Fruit fly (Drosophila melanogaster) whole organism, prepupa: Measurements from ENCODE around the gene CG9147.

Experiments used
- Blimp-1 ChIP-seq: fragments of 200-800 bp; sonication (Bioruptor generic); optimal IDR thresholded peaks from 3 replicates; lab custom pipeline; 2017; ENCODE audit warnings: missing biosample characterization, missing genetic modification characterization, mild to moderate bottlenecking, moderate library complexity, missing genetic modification reagents
- CG10669 ChIP-seq: fragments of 200-800 bp; sonication (Bioruptor generic); optimal IDR thresholded peaks from 3 replicates; lab custom pipeline; 2018; ENCODE audit warnings: missing biosample characterization, mild to moderate bottlenecking, missing genetic modification characterization, moderate library complexity
- CG11294 ChIP-seq: fragments of 200-800 bp; sonication (Bioruptor generic); IDR thresholded peaks from 2 replicates; pipeline ENCODE4 v1.3.6; 2022; ENCODE audit warnings: missing biosample characterization, missing genetic modification characterization
- CG11762 ChIP-seq: fragments of 200-800 bp; sonication (Bioruptor generic); optimal IDR thresholded peaks from 3 replicates; lab custom pipeline; 2016; ENCODE audit warnings: missing biosample characterization, missing genetic modification characterization; ENCODE audit not compliant: insufficient read depth
- CG11902 ChIP-seq: fragments of 200-800 bp; sonication (Bioruptor generic); optimal IDR thresholded peaks from 3 replicates; lab custom pipeline; 2016; ENCODE audit warnings: missing biosample characterization, missing genetic modification characterization
- CG15336 ChIP-seq: fragments of 200-800 bp; sonication (Bioruptor generic); IDR thresholded peaks from 2 replicates; pipeline ENCODE4 v1.3.6; 2022; ENCODE audit warnings: missing biosample characterization, missing genetic modification characterization
- CG16779 ChIP-seq: fragments of 200-800 bp; sonication (Bioruptor generic); optimal IDR thresholded peaks from 3 replicates; lab custom pipeline; 2017; ENCODE audit warnings: missing biosample characterization, mild to moderate bottlenecking, missing genetic modification characterization
- CG3032 ChIP-seq: fragments of 200-800 bp; optimal IDR thresholded peaks from 2 replicates; lab custom pipeline; 2019; ENCODE audit warnings: missing biosample characterization, mild to moderate bottlenecking, missing genetic modification characterization, moderate library complexity
- CG31627 ChIP-seq: fragments of 200-800 bp; sonication (Bioruptor generic); optimal IDR thresholded peaks from 3 replicates; lab custom pipeline; 2016; ENCODE audit warnings: missing biosample characterization, missing genetic modification characterization
- CG32006 ChIP-seq: fragments of 200-800 bp; sonication (Bioruptor generic); optimal IDR thresholded peaks from 3 replicates; lab custom pipeline; 2017; ENCODE audit warnings: missing biosample characterization, mild to moderate bottlenecking, missing genetic modification characterization
- CG3919 ChIP-seq: fragments of 200-800 bp; sonication (Bioruptor generic); optimal IDR thresholded peaks from 3 replicates; lab custom pipeline; 2016; ENCODE audit warnings: missing biosample characterization, missing genetic modification characterization
- CG6792 ChIP-seq: fragments of 200-800 bp; sonication (Bioruptor generic); optimal IDR thresholded peaks from 3 replicates; lab custom pipeline; 2016; ENCODE audit warnings: missing biosample characterization, missing genetic modification characterization
- CG6808 ChIP-seq: fragments of 200-800 bp; sonication (Bioruptor generic); optimal IDR thresholded peaks from 3 replicates; lab custom pipeline; 2017; ENCODE audit warnings: missing biosample characterization, missing genetic modification characterization, mild to moderate bottlenecking, moderate library complexity, missing genetic modification reagents
- CG6854 ChIP-seq: fragments of 200-800 bp; sonication (Bioruptor generic); optimal IDR thresholded peaks from 2 replicates; lab custom pipeline; 2017; ENCODE audit warnings: missing biosample characterization, mild to moderate bottlenecking, missing genetic modification characterization
- CG8119 ChIP-seq: fragments of 200-800 bp; sonication (Bioruptor generic); IDR thresholded peaks from 3 replicates; pipeline ENCODE4 v1.3.6; 2022; ENCODE audit warnings: missing biosample characterization, missing genetic modification characterization
- CG9139 ChIP-seq: fragments of 200-800 bp; sonication (Bioruptor generic); optimal IDR thresholded peaks from 3 replicates; lab custom pipeline; 2017; ENCODE audit warnings: missing biosample characterization, mild to moderate bottlenecking, missing genetic modification characterization
- Eip78C ChIP-seq: fragments of 200-800 bp; sonication (Bioruptor generic); peaks from one replicate; lab custom pipeline; 2016; ENCODE audit warnings: missing biosample characterization, missing genetic modification characterization
- Eip93F ChIP-seq: fragments of 200-800 bp; sonication (Bioruptor generic); optimal IDR thresholded peaks from 2 replicates; lab custom pipeline; 2016; ENCODE audit warnings: missing biosample characterization, mild to moderate bottlenecking, missing genetic modification characterization
- Ets21C ChIP-seq: fragments of 200-800 bp; sonication (Bioruptor generic); optimal IDR thresholded peaks from 3 replicates; lab custom pipeline; 2016; ENCODE audit warnings: missing biosample characterization, missing genetic modification characterization
- Ets96B ChIP-seq: fragments of 200-800 bp; optimal IDR thresholded peaks from 2 replicates; lab custom pipeline; 2019; ENCODE audit warnings: missing biosample characterization, mild to moderate bottlenecking, missing genetic modification characterization, moderate library complexity
- Gug ChIP-seq: fragments of 200-800 bp; sonication (Bioruptor generic); IDR thresholded peaks from 2 replicates; pipeline ENCODE4 v1.3.6; 2022; ENCODE audit warnings: missing biosample characterization, missing genetic modification characterization
- Hr4 ChIP-seq: fragments of 200-800 bp; sonication (Bioruptor generic); optimal IDR thresholded peaks from 3 replicates; lab custom pipeline; 2016; ENCODE audit warnings: missing biosample characterization, missing genetic modification characterization
- Met ChIP-seq: fragments of 200-800 bp; sonication (Bioruptor generic); optimal IDR thresholded peaks from 3 replicates; lab custom pipeline; 2016; ENCODE audit warnings: missing biosample characterization, missing genetic modification characterization
- OdsH ChIP-seq: fragments of 200-800 bp; sonication (Bioruptor generic); optimal IDR thresholded peaks from 3 replicates; lab custom pipeline; 2016; ENCODE audit warnings: missing biosample characterization, missing genetic modification characterization
- Sox102F ChIP-seq: fragments of 200-800 bp; sonication (Bioruptor generic); optimal IDR thresholded peaks from 2 replicates; lab custom pipeline; 2016; ENCODE audit warnings: missing biosample characterization, mild to moderate bottlenecking, missing genetic modification characterization
- achi ChIP-seq: fragments of 200-800 bp; sonication (Bioruptor generic); optimal IDR thresholded peaks from 3 replicates; lab custom pipeline; 2016; ENCODE audit warnings: missing biosample characterization, missing genetic modification characterization
- acj6 ChIP-seq: fragments of 200-800 bp; sonication (Bioruptor generic); optimal IDR thresholded peaks from 3 replicates; lab custom pipeline; 2016; ENCODE audit warnings: missing biosample characterization, missing genetic modification characterization
- dac ChIP-seq: fragments of 200-800 bp; sonication (Bioruptor generic); optimal IDR thresholded peaks from 2 replicates; lab custom pipeline; 2017; ENCODE audit warnings: missing biosample characterization, mild to moderate bottlenecking, missing genetic modification characterization
- dsx ChIP-seq: fragments of 200-800 bp; optimal IDR thresholded peaks from 3 replicates; lab custom pipeline; 2019; ENCODE audit warnings: missing biosample characterization, mild to moderate bottlenecking, missing genetic modification characterization, moderate library complexity; ENCODE audit not compliant: poor library complexity, severe bottlenecking
- esn ChIP-seq: fragments of 200-800 bp; sonication (Bioruptor generic); optimal IDR thresholded peaks from 2 replicates; lab custom pipeline; 2016; ENCODE audit warnings: missing biosample characterization, mild to moderate bottlenecking, missing genetic modification characterization, moderate library complexity
- fd59A ChIP-seq: fragments of 200-800 bp; sonication (Bioruptor generic); optimal IDR thresholded peaks from 2 replicates; lab custom pipeline; 2017; ENCODE audit warnings: missing biosample characterization, mild to moderate bottlenecking, missing genetic modification characterization, missing genetic modification reagents
- fd85E ChIP-seq: fragments of 200-800 bp; sonication (Bioruptor generic); optimal IDR thresholded peaks from 3 replicates; lab custom pipeline; 2016; ENCODE audit warnings: missing biosample characterization, missing genetic modification characterization
- lz ChIP-seq: fragments of 200-800 bp; sonication (Bioruptor generic); optimal IDR thresholded peaks from 3 replicates; lab custom pipeline; 2016; ENCODE audit warnings: missing biosample characterization, missing genetic modification characterization
- net ChIP-seq: fragments of 200-800 bp; sonication (Bioruptor generic); optimal IDR thresholded peaks from 3 replicates; lab custom pipeline; 2016; ENCODE audit warnings: missing biosample characterization, missing genetic modification characterization
- pdm3 ChIP-seq: fragments of 200-800 bp; sonication (Bioruptor generic); optimal IDR thresholded peaks from 3 replicates; lab custom pipeline; 2016; ENCODE audit warnings: missing biosample characterization, missing genetic modification characterization
- salr ChIP-seq, 2 experiments: fragments of 200-800 bp; sonication (Bioruptor generic); optimal IDR thresholded peaks; 3 replicates each; lab custom pipeline; 2016 to 2018; ENCODE audit warnings: missing biosample characterization in 2 of 2, missing genetic modification characterization in 2 of 2, mild to moderate bottlenecking in 1 of 2
- spab ChIP-seq: fragments of 200-800 bp; sonication (Bioruptor generic); optimal IDR thresholded peaks from 2 replicates; lab custom pipeline; 2017; ENCODE audit warnings: missing biosample characterization, mild to moderate bottlenecking, missing genetic modification characterization, missing genetic modification reagents
- ss ChIP-seq, 2 experiments: fragments of 200-800 bp; sonication (Bioruptor generic); optimal IDR thresholded peaks; 2 replicates in 1 of 2; 3 replicates in 1 of 2; lab custom pipeline; 2017 to 2018; ENCODE audit warnings: mild to moderate bottlenecking in 2 of 2, missing biosample characterization in 2 of 2, missing genetic modification characterization in 2 of 2, moderate library complexity in 1 of 2
- svp ChIP-seq: fragments of 200-800 bp; sonication (Bioruptor generic); peaks from one replicate; lab custom pipeline; 2016; ENCODE audit warnings: missing biosample characterization, missing genetic modification characterization
- topi ChIP-seq: fragments of 200-800 bp; sonication (Bioruptor generic); optimal IDR thresholded peaks from 3 replicates; lab custom pipeline; 2016; ENCODE audit warnings: missing biosample characterization, missing genetic modification characterization

The CG9147 gene

DNA sequence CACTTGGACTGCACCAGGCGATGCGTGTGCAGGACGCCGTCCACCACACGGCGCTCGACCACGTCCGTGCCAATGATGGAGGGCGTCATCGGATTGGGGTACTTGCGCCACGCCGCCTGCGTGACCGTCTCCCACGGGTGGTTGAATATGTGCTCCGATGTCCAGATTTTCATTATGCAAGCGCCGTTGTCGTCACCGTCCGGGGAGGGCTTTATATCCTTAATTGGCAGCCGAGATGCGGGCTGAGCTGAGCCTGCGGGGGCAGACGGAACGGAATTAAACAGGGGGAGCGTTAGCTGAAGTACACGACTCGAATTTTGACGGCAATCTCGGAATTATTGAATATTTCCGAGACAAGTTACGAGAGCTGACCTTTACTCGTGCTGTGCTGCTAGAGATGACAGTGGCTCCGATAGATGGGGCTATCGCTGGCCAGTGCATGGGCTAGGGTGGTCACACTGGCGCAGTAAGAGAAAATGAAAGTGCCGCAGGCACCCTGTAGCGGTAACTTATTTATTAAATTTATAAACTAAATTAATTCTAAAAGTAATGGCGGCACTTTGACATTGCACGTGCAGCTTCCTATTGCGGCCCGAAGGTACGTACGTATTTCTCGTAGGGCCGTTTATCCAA lies 18.2 kb upstream of the CG9147 start, which contains the start of gene IPIP (continued):
- TF ChIP-seq CG3032 (tag; lab: Kevin White, UChicago): peak; percentile 15
- peak; percentile 26 for TF ChIP-seq esn (GFP tag; lab: Kevin White, UChicago)
- no peak for TF ChIP-seq acj6
- TF ChIP-seq ss (GFP tag; optimal IDR thresholded peaks at IDR 0.05; lab: Kevin White, UChicago): peak in 1 of 2 experiments; percentile 15
- TF ChIP-seq lz (GFP tag; lab: Kevin White, UChicago): peak; percentile 18
- TF ChIP-seq Eip78C (GFP tag; lab: Kevin White, UChicago): peak; percentile 43

- TF ChIP-seq CG8119 (no peak), CG11762 (GFP tag; lab: Kevin White, UChicago) (no peak), CG16779 (no peak), Ets21C (GFP tag; lab: Kevin White, UChicago) (no peak), lz (GFP tag; lab: Kevin White, UChicago) (no peak), Ets96B (tag; lab: Kevin White, UChicago) (no peak), fd85E (no peak), spab (no peak), dac (GFP tag; lab: Kevin White, UChicago) (no peak), net (no peak), CG3032 (tag; lab: Kevin White, UChicago) (no peak), CG31627 (GFP tag; lab: Kevin White, UChicago) (no peak), pdm3 (GFP tag; lab: Kevin White, UChicago) (no peak), fd59A (GFP tag; lab: Kevin White, UChicago) (no peak), achi (GFP tag; lab: Kevin White, UChicago) (no peak), CG15336 (GFP tag; lab: Robert Waterston, UW) (no peak), CG10669 (GFP tag; lab: Kevin White, UChicago) (no peak)
These were observed 17.3 kb upstream of the CG9147 start, which contains the start of the genes CG34179 and slmo for dm6 chr2L:6048542-6048941. Gene CG34179, minus strand, starts transcription at chr2L:6048706. Gene slmo, minus strand, starts transcription at chr2L:6048706.

dm6 chr2L:6050575-6050974 lies 15.2 kb upstream of the CG9147 start, which contains the start of gene CG9135:
Gene CG9135, plus strand, starts transcription at chr2L:6050800.
- TF ChIP-seq OdsH (GFP tag; lab: Kevin White, UChicago): no peak
- no peak for TF ChIP-seq Eip78C (GFP tag; lab: Kevin White, UChicago)
- no peak for TF ChIP-seq CG9139 (GFP tag; lab: Kevin White, UChicago)
- TF ChIP-seq fd59A (GFP tag; lab: Kevin White, UChicago): no peak
- no peak for TF ChIP-seq Eip93F (GFP tag; lab: Kevin White, UChicago)
- no peak for TF ChIP-seq net
- TF ChIP-seq, all 60 proteins: peak for 0

- TF ChIP-seq Eip78C (GFP tag; lab: Kevin White, UChicago): peak; percentile 99
- peak; percentile 97 for TF ChIP-seq CG3919 (GFP tag; lab: Kevin White, UChicago)
- peak; percentile 95 for TF ChIP-seq Ets96B (tag; lab: Kevin White, UChicago)
- TF ChIP-seq svp (GFP tag; lab: Kevin White, UChicago): peak; percentile 98
- TF ChIP-seq CG31627 (GFP tag; lab: Kevin White, UChicago): peak; percentile 94
- TF ChIP-seq CG15336 (GFP tag; lab: Robert Waterston, UW): peak; percentile 99
- TF ChIP-seq Met: peak; percentile 96
- peak; percentile 93 for TF ChIP-seq CG11762 (GFP tag; lab: Kevin White, UChicago)
- TF ChIP-seq CG6808 (GFP tag; lab: Kevin White, UChicago): peak; percentile 93
- TF ChIP-seq CG8119: peak; percentile 98
- TF ChIP-seq OdsH (GFP tag; lab: Kevin White, UChicago): peak; percentile 95
- TF ChIP-seq CG6854 (GFP tag; lab: Kevin White, UChicago): peak; percentile 95
- peak; percentile 97 for TF ChIP-seq CG6792 (GFP tag; lab: Kevin White, UChicago)
- TF ChIP-seq Blimp-1 (GFP tag; lab: Kevin White, UChicago): peak; percentile 81
- peak; percentile 88 for TF ChIP-seq Ets21C (GFP tag; lab: Kevin White, UChicago)
- TF ChIP-seq CG32006 (GFP tag; lab: Kevin White, UChicago): peak; percentile 97
- peak; percentile 97 for TF ChIP-seq lz (GFP tag; lab: Kevin White, UChicago)
- TF ChIP-seq ss (GFP tag; optimal IDR thresholded peaks at IDR 0.05; lab: Kevin White, UChicago): peak; percentile 96
- peak; percentile 94 for TF ChIP-seq dsx
- peak; percentile 94 for TF ChIP-seq acj6
- peak; percentile 89 for TF ChIP-seq CG10669 (GFP tag; lab: Kevin White, UChicago)
- peak; percentile 98 for TF ChIP-seq topi (GFP tag; lab: Kevin White, UChicago)
- peak; percentile 90 for TF ChIP-seq salr (GFP tag; optimal IDR thresholded peaks at IDR 0.05; lab: Kevin White, UChicago)
- peak; percentile 97 for TF ChIP-seq Sox102F (GFP tag; lab: Kevin White, UChicago)
- TF ChIP-seq CG11902 (GFP tag; lab: Kevin White, UChicago): peak; percentile 79
- TF ChIP-seq CG11294 (GFP tag; lab: Robert Waterston, UW): peak; percentile 91
- TF ChIP-seq achi (GFP tag; lab: Kevin White, UChicago): peak; percentile 96
- peak; percentile 96 for TF ChIP-seq pdm3 (GFP tag; lab: Kevin White, UChicago)
- peak; percentile 90 for TF ChIP-seq spab
- peak; percentile 89 for TF ChIP-seq Gug
- TF ChIP-seq CG3032 (tag; lab: Kevin White, UChicago): peak; percentile 93
- TF ChIP-seq Hr4 (GFP tag; lab: Kevin White, UChicago): peak; percentile 97
- TF ChIP-seq fd59A (GFP tag; lab: Kevin White, UChicago): peak; percentile 88
These were observed 14.6 kb upstream of the CG9147 start for dm6 chr2L:6051212-6051621.
